Worm (Caenorhabditis elegans) whole organism, early embryonic: ENCODE results near the gene srh-213.
"Not testable (repeated sequence)": the region's sequence is repeated elsewhere in the genome, so short reads cannot be mapped to it uniquely, and the experiment has no call there.

Experiments
- B0310.2 ChIP-seq: sonication (generic microtip); optimal IDR thresholded peaks from 2 replicates; lab custom pipeline; 2016; ENCODE audit warnings: mild to moderate bottlenecking, missing genetic modification characterization, missing compliant biosample characterization
- F13C5.2 ChIP-seq: sonication (generic microtip); optimal IDR thresholded peaks from 2 replicates; lab custom pipeline; 2017; ENCODE audit warnings: mild to moderate bottlenecking, missing genetic modification characterization, inconsistent platforms, missing compliant biosample characterization
- aly-1 ChIP-seq: sonication (generic microtip); optimal IDR thresholded peaks from 2 replicates; lab custom pipeline; 2016; ENCODE audit warnings: missing genetic modification characterization, missing compliant biosample characterization
- ama-1 ChIP-seq: fragments of 150-350 bp; optimal IDR thresholded peaks from 2 replicates; lab custom pipeline; 2014
- ceh-36 ChIP-seq: sonication (generic microtip); optimal IDR thresholded peaks from 2 replicates; lab custom pipeline; 2016; ENCODE audit warnings: missing genetic modification characterization, inconsistent platforms, missing compliant biosample characterization
- ets-7 ChIP-seq: sonication (generic microtip); optimal IDR thresholded peaks from 2 replicates; lab custom pipeline; 2016; ENCODE audit warnings: missing genotype, missing genetic modification characterization, missing compliant biosample characterization
- flt-1 ChIP-seq: fragments of 200-800 bp; sonication (Bioruptor generic); IDR thresholded peaks from 2 replicates; pipeline ENCODE4 v1.3.6; 2022; ENCODE audit warnings: missing genetic modification characterization, missing compliant biosample characterization
- hmg-4 ChIP-seq: fragments of 200-800 bp; sonication (Bioruptor generic); optimal IDR thresholded peaks from 2 replicates; lab custom pipeline; 2018; ENCODE audit warnings: mild to moderate bottlenecking, missing genetic modification characterization, missing compliant biosample characterization
- hnd-1 ChIP-seq: sonication (generic microtip); optimal IDR thresholded peaks from 2 replicates; lab custom pipeline; 2016; ENCODE audit warnings: missing genetic modification characterization, missing compliant biosample characterization
- scrt-1 ChIP-seq: fragments of 200-800 bp; sonication (Bioruptor generic); IDR thresholded peaks from 2 replicates; pipeline ENCODE4 v1.3.6; 2022; ENCODE audit warnings: missing genetic modification characterization, missing compliant biosample characterization
- sea-1 ChIP-seq: fragments of 200-800 bp; sonication (Bioruptor generic); conservative IDR thresholded peaks from 2 replicates; pipeline ENCODE4 v1.3.6; 2022; ENCODE audit warnings: missing genetic modification characterization, missing compliant biosample characterization
- tbx-11 ChIP-seq: fragments of 200-800 bp; sonication (Bioruptor generic); IDR thresholded peaks from 2 replicates; pipeline ENCODE4 v1.3.6; 2022; ENCODE audit warnings: missing genetic modification characterization, missing compliant biosample characterization
- tra-4 ChIP-seq: sonication (generic microtip); optimal IDR thresholded peaks from 2 replicates; lab custom pipeline; 2017; ENCODE audit warnings: missing genetic modification characterization, missing compliant biosample characterization

DNA sequence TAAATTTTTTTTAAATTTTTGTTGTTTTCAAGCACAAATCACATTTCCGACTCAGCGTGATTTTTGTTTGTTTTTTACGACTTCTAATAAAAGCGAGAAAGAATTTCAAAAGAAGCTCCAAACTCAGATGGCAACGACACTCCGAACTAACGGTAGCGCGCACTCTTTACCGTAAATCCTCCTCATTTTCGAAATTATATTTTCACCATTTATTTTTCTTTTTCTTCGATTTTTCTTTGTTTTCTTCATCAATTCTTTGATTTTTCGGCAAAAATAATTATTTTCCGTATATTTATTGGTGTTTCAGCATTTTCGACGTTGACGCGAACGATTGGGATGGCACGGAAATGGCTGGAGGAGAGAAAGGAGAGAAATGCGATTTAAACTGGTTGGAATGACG, 36.1 kb downstream of the srh-213 start, which contains the start of gene T24A6.1:
- not testable (repeated sequence) for TF ChIP-seq tbx-11 (GFP tag; lab: Robert Waterston, UW); ama-1 (lab: Kevin White, UChicago); sea-1 (GFP tag; lab: Robert Waterston, UW); ceh-36 (tag; lab: Kevin White, UChicago); flt-1 (GFP tag; lab: Robert Waterston, UW); hmg-4 (GFP tag; lab: Kevin White, UChicago); tra-4; ets-7 (tag; lab: Kevin White, UChicago); F13C5.2 (tag; lab: Kevin White, UChicago); hnd-1 (tag; lab: Kevin White, UChicago); aly-1 (tag; lab: Kevin White, UChicago); scrt-1 (GFP tag; lab: Robert Waterston, UW); B0310.2 (tag; lab: Kevin White, UChicago)
